Worm (Caenorhabditis elegans): ENCODE results near the gene sec-20.

sec-20 gene

ce11 chrIII:147570-148076 is 44.3 kb upstream of the sec-20 start, which contains the start of gene sqst-5 (continued):
- TF ChIP-seq lim-7 (GFP tag; IDR thresholded peaks at IDR 0.05) (no peak), ceh-32 (tag; optimal IDR thresholded peaks at IDR 0.05; ENCODE audit: poor library complexity) (no peak), madf-9 (GFP tag; conservative IDR thresholded peaks at IDR 0.05) (no peak), nhr-28 (tag; optimal IDR thresholded peaks at IDR 0.05) (peak; percentile 66), unc-130 (GFP tag; optimal IDR thresholded peaks at IDR 0.05) (no peak), snpc-1.2 (GFP tag; IDR thresholded peaks at IDR 0.05) (no peak), mep-1 (tag; optimal IDR thresholded peaks at IDR 0.05) (no peak), lir-3 (tag; optimal IDR thresholded peaks at IDR 0.05) (no peak), dmd-8 (GFP tag; IDR thresholded peaks at IDR 0.05) (no peak), daf-8 (GFP tag; IDR thresholded peaks at IDR 0.05) (no peak), Y5F2A.4 (GFP tag; optimal IDR thresholded peaks at IDR 0.05) (no peak), T26A8.4 (GFP tag; IDR thresholded peaks at IDR 0.05) (no peak), F49E8.2 (tag; optimal IDR thresholded peaks at IDR 0.05; ENCODE audit: borderline replicate concordance) (no peak), ZK337.2 (GFP tag; IDR thresholded peaks at IDR 0.05) (no peak), nhr-111 (GFP tag; optimal IDR thresholded peaks at IDR 0.05) (no peak), dve-1 (tag; optimal IDR thresholded peaks at IDR 0.05; ENCODE audit: insufficient read depth) (peak; percentile 66), nhr-48 (tag; optimal IDR thresholded peaks at IDR 0.05) (no peak), nhr-77 (tag; optimal IDR thresholded peaks at IDR 0.05) (no peak), nhr-42 (GFP tag; IDR thresholded peaks at IDR 0.05) (no peak), fos-1 (tag; optimal IDR thresholded peaks at IDR 0.05) (no peak), spr-1 (tag; optimal IDR thresholded peaks at IDR 0.05) (no peak), mes-2 (tag; optimal IDR thresholded peaks at IDR 0.05; ENCODE audit: poor library complexity, severe bottlenecking) (no peak), nhr-76 (tag; optimal IDR thresholded peaks at IDR 0.05) (no peak), nhr-10 (tag; optimal IDR thresholded peaks at IDR 0.05) (no peak), zip-11 (GFP tag; IDR thresholded peaks at IDR 0.05) (no peak), ztf-7 (tag; optimal IDR thresholded peaks at IDR 0.05) (no peak), vab-7 (GFP tag; IDR thresholded peaks at IDR 0.05) (no peak), duxl-1 (tag; optimal IDR thresholded peaks at IDR 0.05; ENCODE audit: poor library complexity) (no peak), lin-15B (tag; optimal IDR thresholded peaks at IDR 0.05) (no peak)

DNA sequence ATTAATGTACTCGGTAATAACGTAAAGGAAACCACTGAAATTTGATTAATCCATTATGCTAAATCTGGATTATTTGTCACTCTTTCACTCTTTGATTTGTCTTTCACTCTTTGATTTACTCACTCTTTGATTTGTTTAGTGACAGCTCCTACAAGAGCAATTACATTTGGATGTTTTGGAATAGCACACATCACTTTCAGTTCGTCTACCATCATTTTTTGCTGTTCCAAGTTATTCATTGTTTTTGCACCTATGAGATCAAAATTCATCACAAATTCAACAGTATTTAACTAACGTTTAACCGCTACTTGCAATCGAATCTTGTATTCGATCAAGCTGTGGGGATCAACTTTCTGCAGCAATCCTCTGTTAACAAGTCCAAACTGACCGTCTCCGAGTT is 42.8 kb upstream of the sec-20 start:
- TF ChIP-seq ztf-11 (tag; optimal IDR thresholded peaks at IDR 0.05), result no peak
- no peak for TF ChIP-seq ZK546.5 (tag; optimal IDR thresholded peaks at IDR 0.05)
- peak in 1 of 2 experiments; percentile 60 for TF ChIP-seq unc-62 (GFP tag; optimal IDR thresholded peaks at IDR 0.05 in 1 of 2)
- TF ChIP-seq unc-62 (tag; optimal IDR thresholded peaks at IDR 0.05), result no peak
- TF ChIP-seq vab-7 (GFP tag; IDR thresholded peaks at IDR 0.05), result no peak
- TF ChIP-seq nhr-102 (tag; optimal IDR thresholded peaks at IDR 0.05), result no peak
- no peak for TF ChIP-seq T26A8.4 (GFP tag; IDR thresholded peaks at IDR 0.05)
- TF ChIP-seq nhr-10 (tag; optimal IDR thresholded peaks at IDR 0.05), result no peak
- no peak for TF ChIP-seq F10B5.3 (tag; optimal IDR thresholded peaks at IDR 0.05)

- TF ChIP-seq ceh-20 (GFP tag; IDR thresholded peaks at IDR 0.05), result no peak
- no peak for TF ChIP-seq mxl-3 (GFP tag; optimal IDR thresholded peaks at IDR 0.05)
- no peak for TF ChIP-seq mep-1 (tag; optimal IDR thresholded peaks at IDR 0.05)
- no peak for TF ChIP-seq ceh-32 (tag; optimal IDR thresholded peaks at IDR 0.05; ENCODE audit: poor library complexity)
- TF ChIP-seq fos-1 (tag; optimal IDR thresholded peaks at IDR 0.05), result no peak
- peak; percentile 81 for TF ChIP-seq set-16 (GFP tag; IDR thresholded peaks at IDR 0.05)
- TF ChIP-seq Y48G9A.11 (GFP tag; IDR thresholded peaks at IDR 0.05), result no peak
- no peak for TF ChIP-seq nhr-102 (tag; optimal IDR thresholded peaks at IDR 0.05)
Measured at ce11 chrIII:151084-151483, 40.8 kb upstream of the sec-20 start.
